Fruit fly (Drosophila melanogaster): Measurements from ENCODE around the gene Arl1.

The Arl1 gene

DNA sequence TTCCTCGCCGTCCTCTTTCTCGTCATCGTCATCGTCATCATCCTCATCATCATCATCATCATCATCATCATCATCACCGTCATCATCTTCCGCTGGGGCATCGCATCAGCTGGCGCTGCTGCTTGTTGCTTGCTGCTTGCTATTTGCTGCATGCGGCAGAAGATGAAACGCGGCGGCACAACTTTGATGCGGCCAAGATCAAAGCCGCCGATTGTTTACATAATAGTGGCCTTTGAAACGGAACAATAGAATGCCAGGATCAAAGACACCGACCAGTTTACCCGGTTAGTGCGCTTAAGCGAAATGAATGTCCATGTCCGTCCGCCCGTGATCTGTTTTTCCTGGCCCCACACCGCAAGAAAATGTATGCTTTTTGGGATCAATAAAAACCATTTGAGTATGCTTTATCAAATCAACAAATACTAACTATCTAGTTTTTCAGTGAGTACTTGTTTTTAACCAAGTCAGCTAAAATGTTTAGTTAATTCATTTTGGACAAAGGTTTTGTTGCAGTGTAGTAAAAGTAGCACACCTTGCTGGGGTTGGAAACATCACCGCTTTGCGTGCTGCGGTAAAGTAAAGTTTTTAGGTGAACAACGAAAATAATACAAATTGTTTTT, 38.2 kb downstream of the Arl1 start (continued):
- TF ChIP-seq Elba2 (GFP tag; optimal IDR thresholded peaks at IDR 0.05): peak; percentile 32
- TF ChIP-seq CG11456 (GFP tag; IDR thresholded peaks at IDR 0.05): no peak
- peak; percentile 18 for TF ChIP-seq ATbp (GFP tag; optimal IDR thresholded peaks at IDR 0.05)
- TF ChIP-seq Poxn (GFP tag; IDR thresholded peaks at IDR 0.05): no peak
- TF ChIP-seq CG13296 (GFP tag; optimal IDR thresholded peaks at IDR 0.05): no peak
- TF ChIP-seq CG15601 (tag; optimal IDR thresholded peaks at IDR 0.05): peak; percentile 12
- TF ChIP-seq Abd-B (GFP tag; optimal IDR thresholded peaks at IDR 0.05): peak; percentile 27
- no peak for TF ChIP-seq CG34376 (GFP tag; optimal IDR thresholded peaks at IDR 0.05)
- no peak for TF ChIP-seq eyg (GFP tag; optimal IDR thresholded peaks at IDR 0.05)
- TF ChIP-seq Rx (GFP tag; IDR thresholded peaks at IDR 0.05): peak; percentile 49; the same call in 1 of the 2 replicates
- TF ChIP-seq CG12769 (tag; optimal IDR thresholded peaks at IDR 0.05): peak; percentile 17
- no peak for TF ChIP-seq CG10565 (GFP tag; optimal IDR thresholded peaks at IDR 0.05)
- TF ChIP-seq knrl (GFP tag; IDR thresholded peaks at IDR 0.05; ENCODE audit: partially characterized antibody): no peak
- no peak for TF ChIP-seq sug (tag; optimal IDR thresholded peaks at IDR 0.05)
- TF ChIP-seq CG10979 (tag; optimal IDR thresholded peaks at IDR 0.05): peak; percentile 84
- TF ChIP-seq NC2β (GFP tag; optimal IDR thresholded peaks at IDR 0.05): peak; percentile 41
- TF ChIP-seq tin (GFP tag; optimal IDR thresholded peaks at IDR 0.05): peak; percentile 58
- no peak for TF ChIP-seq CG11723 (GFP tag; optimal IDR thresholded peaks at IDR 0.05)
- TF ChIP-seq CG10321 (GFP tag; IDR thresholded peaks at IDR 0.05): no peak
- TF ChIP-seq corto (GFP tag; optimal IDR thresholded peaks at IDR 0.05): no peak
- TF ChIP-seq HmgD (GFP tag; optimal IDR thresholded peaks at IDR 0.05): no peak
- no peak for TF ChIP-seq Ptx1 (GFP tag; IDR thresholded peaks at IDR 0.05)
- TF ChIP-seq E2f1 (GFP tag; IDR thresholded peaks at IDR 0.05): peak; percentile 42; the same call in 1 of the 2 replicates
- no peak for TF ChIP-seq MESR4 (GFP tag; optimal IDR thresholded peaks at IDR 0.05)
- TF ChIP-seq CG14441 (GFP tag; IDR thresholded peaks at IDR 0.05): 0 out of 2 replicates have a peak, but pooled peaks have one; percentile 21
- no peak for TF ChIP-seq HLHmδ (GFP tag; optimal IDR thresholded peaks at IDR 0.05)
- no peak for TF ChIP-seq CG4282 (GFP tag; optimal IDR thresholded peaks at IDR 0.05)
- peak in 1 of 2 experiments; percentile 70 for TF ChIP-seq pan (optimal IDR thresholded peaks at IDR 0.05)
- TF ChIP-seq pan (GFP tag; optimal IDR thresholded peaks at IDR 0.05 in 1 of 2, IDR thresholded peaks at IDR 0.05 in 1 of 2): peak in 1 of 2 experiments; percentile 76
- TF ChIP-seq dpn (GFP tag; optimal IDR thresholded peaks at IDR 0.05): peak; percentile 26 to 32
- no peak for TF ChIP-seq sob (GFP tag; IDR thresholded peaks at IDR 0.05)
- no peak for TF ChIP-seq CG11085 (GFP tag; IDR thresholded peaks at IDR 0.05)
- TF ChIP-seq Atf6 (GFP tag; IDR thresholded peaks at IDR 0.05): no peak
- peak; percentile 1 for TF ChIP-seq mam (GFP tag; optimal IDR thresholded peaks at IDR 0.05)
- TF ChIP-seq pum (GFP tag; optimal IDR thresholded peaks at IDR 0.05): peak; percentile 31
- TF ChIP-seq CG18619 (GFP tag; optimal IDR thresholded peaks at IDR 0.05): peak; percentile 12
- no peak for TF ChIP-seq danr (GFP tag; IDR thresholded peaks at IDR 0.05)
- TF ChIP-seq CG18599 (GFP tag; optimal IDR thresholded peaks at IDR 0.05): no peak
- TF ChIP-seq CG7786 (GFP tag; optimal IDR thresholded peaks at IDR 0.05): peak; percentile 33
- no peak for TF ChIP-seq crol (GFP tag; IDR thresholded peaks at IDR 0.05)
- no peak for TF ChIP-seq CG9215 (GFP tag; IDR thresholded peaks at IDR 0.05)
- TF ChIP-seq seq (GFP tag; IDR thresholded peaks at IDR 0.05): no peak
- no peak for TF ChIP-seq Dek (tag; optimal IDR thresholded peaks at IDR 0.05)
- no peak for TF ChIP-seq ap (GFP tag; IDR thresholded peaks at IDR 0.05)
- TF ChIP-seq Ravus (GFP tag; IDR thresholded peaks at IDR 0.05): no peak
- no peak for TF ChIP-seq CG6272 (GFP tag; IDR thresholded peaks at IDR 0.05)
- TF ChIP-seq CG18476 (GFP tag; optimal IDR thresholded peaks at IDR 0.05): no peak
- TF ChIP-seq CG2712 (tag; optimal IDR thresholded peaks at IDR 0.05): peak; percentile 86
- TF ChIP-seq Dad (GFP tag; optimal IDR thresholded peaks at IDR 0.05): peak; percentile 13
- TF ChIP-seq Fer2 (tag; optimal IDR thresholded peaks at IDR 0.05): no peak
- TF ChIP-seq CG16815 (GFP tag; optimal IDR thresholded peaks at IDR 0.05): peak; percentile 66
